Worm (Caenorhabditis elegans): ENCODE results near the gene Y52E8A.1.

DNA sequence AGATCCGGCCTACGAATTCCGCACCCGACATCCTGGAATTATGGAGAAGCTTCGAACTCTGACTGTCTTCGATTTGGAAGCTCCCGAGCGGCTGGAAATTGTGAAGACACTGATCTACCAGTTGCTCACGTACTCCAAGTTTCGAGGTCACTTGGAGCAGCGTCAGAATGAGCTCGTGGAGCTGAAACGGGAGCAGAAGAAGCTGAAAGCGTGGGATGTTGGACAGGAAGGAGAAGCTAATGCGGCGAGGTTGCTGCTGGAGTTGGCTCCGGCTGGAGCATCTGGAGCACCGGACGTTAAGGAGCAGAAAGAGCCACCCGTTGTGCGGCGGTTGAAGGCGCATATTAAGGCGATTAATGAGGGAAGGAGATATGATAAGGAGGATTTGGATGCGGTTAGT, 22.5 kb downstream of the Y52E8A.1 start:
- TF ChIP-seq sox-2 (GFP tag; IDR thresholded peaks at IDR 0.05) (no peak), npax-4 (tag; optimal IDR thresholded peaks at IDR 0.05) (no peak), T23F11.4 (GFP tag; optimal IDR thresholded peaks at IDR 0.05) (no peak), dmd-4 (tag; optimal IDR thresholded peaks at IDR 0.05; ENCODE audit: borderline replicate concordance) (no peak), ceh-34 (tag; optimal IDR thresholded peaks at IDR 0.05) (no peak), pha-4 (tag; optimal IDR thresholded peaks at IDR 0.05) (no peak), mec-3 (tag; optimal IDR thresholded peaks at IDR 0.05; ENCODE audit: borderline replicate concordance) (no peak), pqm-1 (tag; optimal IDR thresholded peaks at IDR 0.05) (no peak), ama-1 (optimal IDR thresholded peaks at IDR 0.05) (no peak), ceh-22 (tag; optimal IDR thresholded peaks at IDR 0.05) (no peak)

All from whole organism, late embryonic.